Fruit fly (Drosophila melanogaster) whole organism, embryonic: ENCODE data around the gene Art4.

Experiments used
- Awh ChIP-seq: fragments of 200-800 bp; sonication (Bioruptor generic); IDR thresholded peaks from 2 replicates; pipeline ENCODE4, ENCODE4 v1.3.6; 2022; ENCODE audit warnings: missing biosample characterization, missing genetic modification characterization
- B-H2 ChIP-seq: fragments of 200-800 bp; sonication (Bioruptor generic); optimal IDR thresholded peaks from 2 replicates; lab custom pipeline; 2018; ENCODE audit warnings: missing biosample characterization, mild to moderate bottlenecking, missing genetic modification characterization
- CG10366 ChIP-seq: fragments of 200-800 bp; sonication (Bioruptor generic); IDR thresholded peaks from 2 replicates; pipeline ENCODE4 v1.3.6; 2022; ENCODE audit warnings: missing biosample characterization, missing genetic modification characterization
- CG10462 ChIP-seq: fragments of 200-800 bp; sonication (Bioruptor generic); optimal IDR thresholded peaks from 2 replicates; lab custom pipeline; 2016; ENCODE audit warnings: missing biosample characterization, missing genetic modification characterization
- CG11696 ChIP-seq: fragments of 200-800 bp; sonication (Bioruptor generic); IDR thresholded peaks from 2 replicates; pipeline ENCODE4 v1.3.6; 2022; ENCODE audit warnings: missing biosample characterization, missing genetic modification characterization
- CG13296 ChIP-seq: fragments of 200-800 bp; sonication (Bioruptor generic); optimal IDR thresholded peaks from 3 replicates; lab custom pipeline; 2018; ENCODE audit warnings: missing biosample characterization, mild to moderate bottlenecking, missing genetic modification characterization
- CG15479 ChIP-seq: fragments of 200-800 bp; sonication (Bioruptor generic); optimal IDR thresholded peaks from 3 replicates; lab custom pipeline; 2019; ENCODE audit warnings: missing biosample characterization, mild to moderate bottlenecking, missing genetic modification characterization, moderate library complexity
- CG15696 ChIP-seq: fragments of 200-800 bp; sonication (Bioruptor generic); optimal IDR thresholded peaks from 2 replicates; lab custom pipeline; 2019; ENCODE audit warnings: missing biosample characterization, mild to moderate bottlenecking, missing genetic modification characterization, moderate library complexity
- CG1647 ChIP-seq: fragments of 200-800 bp; sonication (Bioruptor generic); optimal IDR thresholded peaks from 3 replicates; lab custom pipeline; 2016; ENCODE audit warnings: missing biosample characterization, missing genetic modification characterization
- CG2116 ChIP-seq: fragments of 200-800 bp; sonication (Bioruptor generic); optimal IDR thresholded peaks from 3 replicates; lab custom pipeline; 2018; ENCODE audit warnings: missing biosample characterization, mild to moderate bottlenecking, missing genetic modification characterization
- CG31441 ChIP-seq: fragments of 200-800 bp; sonication (Bioruptor generic); IDR thresholded peaks from 2 replicates; pipeline ENCODE4 v1.3.6; 2022; ENCODE audit warnings: missing biosample characterization, missing genetic modification characterization
- CG33213 ChIP-seq: fragments of 200-800 bp; sonication (Bioruptor generic); optimal IDR thresholded peaks from 3 replicates; lab custom pipeline; 2016; ENCODE audit warnings: missing biosample characterization, missing genetic modification characterization
- CG34422 ChIP-seq: fragments of 200-800 bp; sonication (Bioruptor generic); IDR thresholded peaks from 3 replicates; pipeline ENCODE4 v1.3.6; 2022; ENCODE audit warnings: missing biosample characterization, missing genetic modification characterization
- CG42726 ChIP-seq: fragments of 200-800 bp; sonication (Bioruptor generic); IDR thresholded peaks from 2 replicates; pipeline ENCODE4 v1.3.6; 2022; ENCODE audit warnings: missing biosample characterization, missing genetic modification characterization; ENCODE audit not compliant: partially characterized antibody
- CG4404 ChIP-seq: fragments of 200-800 bp; sonication (Bioruptor generic); IDR thresholded peaks from 2 replicates; pipeline ENCODE4 v1.3.6; 2022; ENCODE audit warnings: missing biosample characterization, missing genetic modification characterization
- CG4854 ChIP-seq: fragments of 200-800 bp; sonication (Bioruptor generic); optimal IDR thresholded peaks from 2 replicates; lab custom pipeline; 2016; ENCODE audit warnings: missing biosample characterization, missing genetic modification characterization, inconsistent platforms
- CG7271 ChIP-seq: fragments of 200-800 bp; sonication (Bioruptor generic); optimal IDR thresholded peaks from 2 replicates; lab custom pipeline; 2018; ENCODE audit warnings: missing biosample characterization, mild to moderate bottlenecking, missing genetic modification characterization, moderate library complexity
- CG7745 ChIP-seq: fragments of 200-800 bp; sonication (Bioruptor generic); optimal IDR thresholded peaks from 2 replicates; lab custom pipeline; 2018; ENCODE audit warnings: missing biosample characterization, mild to moderate bottlenecking, missing genetic modification characterization, moderate library complexity
- CG7928 ChIP-seq: fragments of 200-800 bp; sonication (Bioruptor generic); optimal IDR thresholded peaks from 2 replicates; lab custom pipeline; 2017; ENCODE audit warnings: missing biosample characterization, mild to moderate bottlenecking, missing genetic modification characterization
- CG8089 ChIP-seq: fragments of 200-800 bp; sonication (Bioruptor generic); optimal IDR thresholded peaks from 3 replicates; lab custom pipeline; 2016; ENCODE audit warnings: missing biosample characterization, missing genetic modification characterization
- CG8478 ChIP-seq: fragments of >200 bp; optimal IDR thresholded peaks from 2 replicates; lab custom pipeline; 2018
- CkIIα-i1 ChIP-seq: fragments of 200-800 bp; sonication (Bioruptor generic); IDR thresholded peaks from 2 replicates; pipeline ENCODE4 v1.3.6; 2022; ENCODE audit warnings: missing biosample characterization, missing genetic modification characterization
- Dfd ChIP-seq, 2 experiments: fragments of >200 bp; optimal IDR thresholded peaks; 2 replicates each; lab custom pipeline; 2017; ENCODE audit warnings: missing biosample characterization in 2 of 2, missing genetic modification characterization in 2 of 2
- Dip3 ChIP-seq: fragments of 200-800 bp; sonication (Bioruptor generic); optimal IDR thresholded peaks from 3 replicates; lab custom pipeline; 2016; ENCODE audit warnings: missing biosample characterization, missing genetic modification characterization
- E2f1 ChIP-seq: fragments of 200-800 bp; sonication (Bioruptor generic); IDR thresholded peaks from 2 replicates; pipeline ENCODE4 v1.3.6; 2022; ENCODE audit warnings: missing biosample characterization, missing genetic modification characterization
- Ets97D ChIP-seq: fragments of 200-800 bp; sonication (Bioruptor generic); optimal IDR thresholded peaks from 3 replicates; lab custom pipeline; 2016; ENCODE audit warnings: missing biosample characterization, missing genetic modification characterization
- Hr78 ChIP-seq, 2 experiments: fragments of 200-800 bp in 1 of 2; fragments of >200 bp in 1 of 2; sonication (Bioruptor generic) in 1 of 2; optimal IDR thresholded peaks; 2 replicates each; lab custom pipeline; 2017 to 2019; ENCODE audit warnings: missing biosample characterization in 2 of 2, missing genetic modification characterization in 2 of 2, mild to moderate bottlenecking in 1 of 2, moderate library complexity in 1 of 2
- Kr ChIP-seq: fragments of 200-800 bp; sonication (Bioruptor generic); optimal IDR thresholded peaks from 2 replicates; lab custom pipeline; 2017; ENCODE audit warnings: missing biosample characterization, mild to moderate bottlenecking, missing genetic modification characterization
- Lpt ChIP-seq: fragments of >200 bp; optimal IDR thresholded peaks from 2 replicates; lab custom pipeline; 2018; ENCODE audit warnings: missing biosample characterization, missing genetic modification characterization
- MBD-R2 ChIP-seq: fragments of 200-800 bp; sonication (Bioruptor generic); IDR thresholded peaks from 2 replicates; pipeline ENCODE4 v1.3.6; 2022; ENCODE audit warnings: missing biosample characterization, missing genetic modification characterization
- NK7.1 ChIP-seq: fragments of 200-800 bp; sonication (Bioruptor generic); optimal IDR thresholded peaks from 3 replicates; lab custom pipeline; 2016; ENCODE audit warnings: missing biosample characterization, missing genetic modification characterization
- Optix ChIP-seq: fragments of 200-800 bp; sonication (Bioruptor generic); IDR thresholded peaks from 3 replicates; pipeline ENCODE4 v1.3.6; 2022; ENCODE audit warnings: missing biosample characterization, missing genetic modification characterization
- Taf1 ChIP-seq: fragments of 200-800 bp; sonication (Bioruptor generic); IDR thresholded peaks from 2 replicates; pipeline ENCODE4 v1.3.6; 2022; ENCODE audit warnings: missing biosample characterization, missing genetic modification characterization
- Xbp1 ChIP-seq: fragments of 200-800 bp; sonication (Bioruptor generic); optimal IDR thresholded peaks from 3 replicates; lab custom pipeline; 2016; ENCODE audit warnings: missing biosample characterization, mild to moderate bottlenecking, missing genetic modification characterization
- ac ChIP-seq: fragments of 200-800 bp; sonication (Bioruptor generic); optimal IDR thresholded peaks from 3 replicates; lab custom pipeline; 2017; ENCODE audit warnings: missing biosample characterization, mild to moderate bottlenecking, missing genetic modification characterization
- az2 ChIP-seq: fragments of 200-800 bp; sonication (Bioruptor generic); optimal IDR thresholded peaks from 3 replicates; lab custom pipeline; 2016; ENCODE audit warnings: missing biosample characterization, missing genetic modification characterization
- chif ChIP-seq, 2 experiments: fragments of 200-800 bp; sonication (Bioruptor generic); optimal IDR thresholded peaks; 3 replicates each; lab custom pipeline; 2016; ENCODE audit warnings: missing biosample characterization in 2 of 2, missing genetic modification characterization in 2 of 2
- danr ChIP-seq: fragments of 200-800 bp; sonication (Bioruptor generic); IDR thresholded peaks from 2 replicates; pipeline ENCODE4 v1.3.6; 2022; ENCODE audit warnings: missing biosample characterization, missing genetic modification characterization
- dpn ChIP-seq, 2 experiments: fragments of 200-800 bp; sonication (Bioruptor generic); optimal IDR thresholded peaks; 3 replicates each; lab custom pipeline; 2016; ENCODE audit warnings: missing biosample characterization in 2 of 2, missing genetic modification characterization in 2 of 2
- eyg ChIP-seq: fragments of 200-800 bp; sonication (Bioruptor generic); optimal IDR thresholded peaks from 3 replicates; lab custom pipeline; 2016; ENCODE audit warnings: missing biosample characterization, missing genetic modification characterization
- fd102C ChIP-seq: fragments of 200-800 bp; sonication (Bioruptor generic); optimal IDR thresholded peaks from 2 replicates; lab custom pipeline; 2018; ENCODE audit warnings: missing biosample characterization, mild to moderate bottlenecking, missing genetic modification characterization, moderate library complexity
- h ChIP-seq: fragments of >200 bp; optimal IDR thresholded peaks from 2 replicates; lab custom pipeline; 2017
- lmd ChIP-seq: fragments of 200-800 bp; sonication (Bioruptor generic); IDR thresholded peaks from 2 replicates; pipeline ENCODE4 v1.3.6; 2022; ENCODE audit warnings: missing biosample characterization, missing genetic modification characterization
- maf-S ChIP-seq: fragments of 200-800 bp; sonication (Bioruptor generic); optimal IDR thresholded peaks from 2 replicates; lab custom pipeline; 2016; ENCODE audit warnings: missing biosample characterization, missing genetic modification characterization
- nau ChIP-seq: fragments of 200-800 bp; sonication (Bioruptor generic); optimal IDR thresholded peaks from 3 replicates; lab custom pipeline; 2017; ENCODE audit warnings: missing biosample characterization, mild to moderate bottlenecking, missing genetic modification characterization, missing genetic modification reagents
- pita ChIP-seq: fragments of 200-800 bp; sonication (Bioruptor generic); optimal IDR thresholded peaks from 2 replicates; lab custom pipeline; 2017; ENCODE audit warnings: missing biosample characterization, mild to moderate bottlenecking, missing genetic modification characterization
- rib ChIP-seq: fragments of 200-800 bp; sonication (Bioruptor generic); IDR thresholded peaks from 2 replicates; pipeline ENCODE4 v1.3.6; 2022; ENCODE audit warnings: missing biosample characterization, missing genetic modification characterization
- sens-2 ChIP-seq: fragments of 200-800 bp; sonication (Bioruptor generic); IDR thresholded peaks from 2 replicates; pipeline ENCODE4 v1.3.6; 2022; ENCODE audit warnings: missing biosample characterization, missing genetic modification characterization
- so ChIP-seq: fragments of 200-800 bp; sonication (Bioruptor generic); IDR thresholded peaks from 3 replicates; pipeline ENCODE4 v1.3.6; 2022; ENCODE audit warnings: missing biosample characterization, missing genetic modification characterization
- sqz ChIP-seq: fragments of 200-800 bp; sonication (Bioruptor generic); optimal IDR thresholded peaks from 3 replicates; lab custom pipeline; 2018; ENCODE audit warnings: missing biosample characterization, mild to moderate bottlenecking, missing genetic modification characterization
- tgo ChIP-seq: fragments of 200-800 bp; sonication (Bioruptor generic); IDR thresholded peaks from 3 replicates; pipeline ENCODE4 v1.3.6; 2022; ENCODE audit warnings: missing biosample characterization, missing genetic modification characterization
- trem ChIP-seq: fragments of 200-800 bp; optimal IDR thresholded peaks from 3 replicates; lab custom pipeline; 2019; ENCODE audit warnings: missing biosample characterization, mild to moderate bottlenecking, missing genetic modification characterization, moderate library complexity
- vvl ChIP-seq: fragments of 200-800 bp; sonication (Bioruptor generic); IDR thresholded peaks from 2 replicates; pipeline ENCODE4 v1.3.6; 2022; ENCODE audit warnings: missing biosample characterization, missing genetic modification characterization
- zfh2 ChIP-seq: fragments of 200-800 bp; sonication (Bioruptor generic); optimal IDR thresholded peaks from 2 replicates; lab custom pipeline; 2016; ENCODE audit warnings: missing biosample characterization, missing genetic modification characterization

The Art4 gene

dm6 chr3R:9938495-9938894 is 47.4 kb downstream of the Art4 start (continued):
- TF ChIP-seq zfh2 (GFP tag; lab: Kevin White, UChicago) = no peak
- no peak for TF ChIP-seq az2 (GFP tag; lab: Kevin White, UChicago)
- TF ChIP-seq Dfd (GFP tag; optimal IDR thresholded peaks at IDR 0.05; lab: Kevin White, UChicago) = no peak
- TF ChIP-seq CG15479 (GFP tag; lab: Kevin White, UChicago) = no peak
- peak; percentile 5 for TF ChIP-seq Xbp1 (GFP tag; lab: Kevin White, UChicago)
- no peak for TF ChIP-seq CG34422
- TF ChIP-seq maf-S = no peak
- TF ChIP-seq CG11696 (GFP tag; lab: Robert Waterston, UW) = peak; percentile 49; the same call in 1 of the 2 replicates
- TF ChIP-seq pita (GFP tag; lab: Kevin White, UChicago) = no peak
- no peak for TF ChIP-seq eyg (GFP tag; lab: Kevin White, UChicago)
- TF ChIP-seq Lpt (GFP tag; lab: Kevin White, UChicago) = no peak
- 0 out of 2 replicates have a peak, but pooled peaks have one; percentile 14 for TF ChIP-seq vvl (GFP tag; lab: Robert Waterston, UW)
- TF ChIP-seq B-H2 (GFP tag; lab: Kevin White, UChicago) = no peak
- TF ChIP-seq CG33213 = peak; percentile 1
- peak; percentile 53 for TF ChIP-seq tgo
- TF ChIP-seq Hr78 (GFP tag; optimal IDR thresholded peaks at IDR 0.05; lab: Kevin White, UChicago) = no peak
- TF ChIP-seq CG10462 (GFP tag; lab: Kevin White, UChicago) = no peak
- TF ChIP-seq sens-2 (GFP tag; lab: Robert Waterston, UW) = no peak
- TF ChIP-seq CG7928 (GFP tag; lab: Kevin White, UChicago) = peak; percentile 9
- no peak for TF ChIP-seq Optix
- TF ChIP-seq h (lab: Kevin White, UChicago) = no peak
- peak; percentile 47; the same call in 1 of the 2 replicates for TF ChIP-seq MBD-R2 (GFP tag; lab: Robert Waterston, UW)
- no peak for TF ChIP-seq CG1647 (GFP tag; lab: Kevin White, UChicago)
- TF ChIP-seq CG15696 (tag; lab: Kevin White, UChicago) = no peak
- TF ChIP-seq Kr = no peak
- TF ChIP-seq CG2116 (GFP tag; lab: Kevin White, UChicago) = no peak
- no peak for TF ChIP-seq so (GFP tag; lab: Robert Waterston, UW)
- no peak for TF ChIP-seq fd102C
- TF ChIP-seq Dip3 = peak; percentile 4
- no peak for TF ChIP-seq Awh (GFP tag; lab: Robert Waterston, UW)
- TF ChIP-seq dpn (GFP tag; optimal IDR thresholded peaks at IDR 0.05; lab: Kevin White, UChicago) = peak in 1 of 2 experiments; percentile 25
- TF ChIP-seq chif (GFP tag; optimal IDR thresholded peaks at IDR 0.05; lab: Kevin White, UChicago) = no peak
- TF ChIP-seq CkIIα-i1 (GFP tag; lab: Robert Waterston, UW) = no peak
- no peak for TF ChIP-seq Taf1 (GFP tag; lab: Robert Waterston, UW)
- TF ChIP-seq CG4854 (GFP tag; lab: Kevin White, UChicago) = no peak
- TF ChIP-seq CG4404 (GFP tag; lab: Robert Waterston, UW) = no peak
- peak; percentile 6; the same call in 1 of the 2 replicates for TF ChIP-seq lmd
- no peak for TF ChIP-seq trem (tag; lab: Kevin White, UChicago)
- TF ChIP-seq Ets97D (GFP tag; lab: Kevin White, UChicago) = no peak
- TF ChIP-seq rib (GFP tag; lab: Robert Waterston, UW) = no peak
- no peak for TF ChIP-seq danr (GFP tag; lab: Robert Waterston, UW)
- no peak for TF ChIP-seq CG13296 (GFP tag; lab: Kevin White, UChicago)
- TF ChIP-seq NK7.1 (GFP tag; lab: Kevin White, UChicago) = no peak
- peak; percentile 64 for TF ChIP-seq CG10366 (GFP tag; lab: Robert Waterston, UW)
- no peak for TF ChIP-seq CG8478 (lab: Kevin White, UChicago)
- no peak for TF ChIP-seq E2f1 (GFP tag; lab: Robert Waterston, UW)
- no peak for TF ChIP-seq ac (GFP tag; lab: Kevin White, UChicago)
- TF ChIP-seq CG8089 (GFP tag; lab: Kevin White, UChicago) = no peak
- no peak for TF ChIP-seq sqz
- no peak for TF ChIP-seq CG7271 (tag; lab: Kevin White, UChicago)
- no peak for TF ChIP-seq CG7745 (tag; lab: Kevin White, UChicago)
- no peak for TF ChIP-seq CG31441
- no peak for TF ChIP-seq nau (GFP tag; lab: Kevin White, UChicago)
- no peak for TF ChIP-seq CG42726 (GFP tag; lab: Robert Waterston, UW)
